Worm (Caenorhabditis elegans) whole organism, L2 larva: ENCODE data around the gene adh-5.

Source experiments
- alr-1 ChIP-seq: fragments of 150-350 bp; optimal IDR thresholded peaks from 2 replicates; lab custom pipeline; 2014; ENCODE audit warnings: missing biosample characterization, missing genetic modification characterization
- ceh-82 ChIP-seq: fragments of 150-350 bp; optimal IDR thresholded peaks from 2 replicates; lab custom pipeline; 2014; ENCODE audit warnings: missing biosample characterization, missing genetic modification characterization
- crh-2 ChIP-seq: sonication (generic microtip); optimal IDR thresholded peaks from 2 replicates; lab custom pipeline; 2017; ENCODE audit warnings: missing biosample characterization, missing genetic modification characterization
- fos-1 ChIP-seq: fragments of 150-350 bp; optimal IDR thresholded peaks from 2 replicates; lab custom pipeline; 2014; ENCODE audit warnings: missing biosample characterization, missing genetic modification characterization
- lin-13 ChIP-seq: fragments of 150-350 bp; optimal IDR thresholded peaks from 2 replicates; lab custom pipeline; 2014; ENCODE audit warnings: missing biosample characterization, missing genetic modification reagents, missing genetic modification characterization
- mdl-1 ChIP-seq, 2 experiments: fragments of 150-350 bp in 1 of 2; sonication (generic microtip) in 1 of 2; optimal IDR thresholded peaks; 2 replicates each; lab custom pipeline; 2017; ENCODE audit warnings: missing biosample characterization in 2 of 2, missing genetic modification characterization in 2 of 2

- TF ChIP-seq alr-1 (no peak), lin-13 (GFP tag; lab: Kevin White, UChicago) (no peak), mdl-1 (tag; optimal IDR thresholded peaks at IDR 0.05; lab: Kevin White, UChicago) (no peak), ceh-82 (tag; lab: Kevin White, UChicago) (no peak), fos-1 (tag; lab: Kevin White, UChicago) (no peak), crh-2 (no peak)
Observed at ce11 chrV:890423-890822, 21.2 kb upstream of the adh-5 start, which contains the start of gene srlf-21.
